Worm (Caenorhabditis elegans): ENCODE measurements around the gene Y42H9AR.4.

- TF ChIP-seq F37D6.2 (tag; optimal IDR thresholded peaks at IDR 0.05): no peak
- no peak for TF ChIP-seq zag-1 (tag; optimal IDR thresholded peaks at IDR 0.05)
- TF ChIP-seq ama-1 (optimal IDR thresholded peaks at IDR 0.05): peak; percentile 75
- no peak for TF ChIP-seq arid-1 (GFP tag; conservative IDR thresholded peaks at IDR 0.05)
- TF ChIP-seq nhr-76 (tag; optimal IDR thresholded peaks at IDR 0.05): no peak
Observed at ce11 chrIV:8136005-8136512, 24.0 kb upstream of the Y42H9AR.4 start, which contains the start of the genes isp-1 and islo-1.

Measured in whole organism, L4 larva.